Fruit fly (Drosophila melanogaster) Kc167 (cell line): ENCODE measurements around the gene Cog7.

Experiments used
- Myc ChIP-seq: fragments of >200 bp; optimal IDR thresholded peaks from 2 replicates; lab custom pipeline; 2017; ENCODE audit warnings: missing external identifiers
- h ChIP-seq: fragments of >200 bp; optimal IDR thresholded peaks from 3 replicates; lab custom pipeline; 2018; ENCODE audit warnings: missing external identifiers
- insv ChIP-seq: fragments of >200 bp; optimal IDR thresholded peaks from 3 replicates; lab custom pipeline; 2018; ENCODE audit warnings: missing external identifiers
- psq ChIP-seq: fragments of >200 bp; optimal IDR thresholded peaks from 2 replicates; lab custom pipeline; 2017; ENCODE audit warnings: missing external identifiers

DNA sequence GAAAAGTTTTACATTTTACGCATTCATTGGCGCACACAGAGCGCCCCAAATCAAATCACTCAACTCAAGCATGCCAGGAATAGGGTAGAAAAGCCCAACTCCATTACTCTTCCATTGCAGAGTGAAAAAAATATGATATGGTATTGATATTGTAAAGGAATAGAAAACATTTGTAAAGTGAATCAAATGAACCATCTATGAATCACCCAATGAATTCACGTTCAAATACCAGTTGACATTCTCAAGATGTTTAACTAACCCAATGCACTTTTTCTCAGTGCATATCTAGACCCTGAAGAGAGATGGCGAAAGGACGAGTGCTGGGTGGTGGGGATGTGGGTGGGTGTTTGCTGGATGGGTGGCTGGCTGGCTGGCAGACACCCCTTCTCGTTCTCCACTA lies 45.7 kb upstream of the Cog7 start:
- TF ChIP-seq h (no peak), psq (no peak), Myc (lab: Kevin White, UChicago) (no peak), insv (no peak)
